Fruit fly (Drosophila melanogaster): Measurements from ENCODE around the gene Tengl1.

Tengl1 gene

DNA sequence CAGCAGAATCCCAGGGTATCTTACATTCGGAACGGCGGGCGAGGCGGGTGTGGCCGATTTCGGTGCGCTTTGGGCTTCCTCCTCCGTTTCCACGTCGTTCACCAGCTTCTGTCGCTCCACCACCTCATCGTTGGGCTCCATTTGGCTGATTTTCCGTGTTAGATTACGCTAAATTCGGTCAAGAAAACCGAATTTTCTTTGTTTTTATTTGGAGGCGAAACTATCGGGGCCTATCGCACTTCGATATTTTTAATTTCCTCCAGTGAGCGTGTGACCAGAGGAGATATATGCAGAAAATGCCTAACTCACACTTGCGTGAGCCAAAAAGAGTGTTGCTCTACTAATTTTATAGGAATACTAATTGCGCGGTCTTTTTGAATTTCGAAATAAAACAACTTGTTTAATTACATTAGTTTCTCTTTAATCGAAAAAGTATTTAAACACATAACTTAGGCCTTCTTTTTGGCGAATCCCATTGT is 48.2 kb downstream of the Tengl1 start, which contains the start of gene CG10874:
CG10874 (minus strand) TSS at position 264 of the 479 bp plus-strand sequence.
- TF ChIP-seq CTCF (optimal IDR thresholded peaks at IDR 0.05): no peak

DNA sequence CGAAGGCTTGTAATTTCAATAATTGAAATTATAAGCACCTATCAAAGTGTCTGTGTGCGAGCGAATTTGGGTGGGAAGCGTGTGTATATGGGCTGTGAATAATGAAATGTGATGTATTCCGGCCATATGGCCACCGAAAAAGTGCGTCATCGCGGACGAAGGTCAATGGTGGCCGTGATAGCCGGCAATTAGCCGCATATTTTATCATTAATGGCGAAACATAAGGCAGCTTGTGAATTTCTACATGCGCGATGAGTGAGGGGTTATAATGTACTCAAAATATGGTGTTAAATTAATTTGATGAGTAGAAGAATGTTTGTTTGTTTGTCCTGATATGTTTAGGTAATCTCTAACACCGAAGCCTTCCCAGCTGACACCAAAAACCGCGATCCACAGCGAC is 49.0 kb downstream of the Tengl1 start:
- TF ChIP-seq CG8478 (optimal IDR thresholded peaks at IDR 0.05) (no peak), CTCF (optimal IDR thresholded peaks at IDR 0.05) (no peak)

DNA sequence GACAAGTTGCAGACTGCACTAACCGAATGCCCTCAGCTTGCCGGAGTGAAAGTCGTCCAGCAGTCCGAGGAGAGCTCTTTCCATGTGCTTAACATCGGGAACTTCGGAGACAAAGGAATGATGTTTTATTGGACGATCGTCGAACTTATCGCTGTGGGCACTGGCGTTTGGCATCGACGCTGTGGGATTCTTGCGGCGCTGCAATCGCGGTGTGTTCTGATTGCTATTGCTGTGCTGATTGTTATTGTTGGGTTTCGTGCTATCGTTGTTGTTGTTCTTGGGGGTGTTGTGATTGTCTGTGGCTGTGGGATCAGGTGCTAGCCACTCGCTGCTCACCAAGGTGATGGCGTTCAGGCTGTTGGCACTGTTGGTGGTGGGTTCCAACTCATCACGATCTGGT is 49.7 kb downstream of the Tengl1 start:
- no peak for TF ChIP-seq CG8478 (optimal IDR thresholded peaks at IDR 0.05)
- TF ChIP-seq CTCF (optimal IDR thresholded peaks at IDR 0.05): no peak

Data from S2 (cell line).